Fruit fly (Drosophila melanogaster) whole organism, embryonic: ENCODE data around the gene Dic1.
A peak's percentile ranks its signal among the peaks of the same experiment; 100 is the strongest.

Source experiments
- B-H2 ChIP-seq: fragments of 200-800 bp; sonication (Bioruptor generic); optimal IDR thresholded peaks from 2 replicates; lab custom pipeline; 2018; ENCODE audit warnings: missing biosample characterization, mild to moderate bottlenecking, missing genetic modification characterization
- CG10543 ChIP-seq: fragments of 200-800 bp; sonication (Bioruptor generic); optimal IDR thresholded peaks from 3 replicates; lab custom pipeline; 2017; ENCODE audit warnings: missing biosample characterization, mild to moderate bottlenecking, missing genetic modification characterization, moderate library complexity
- CG10959 ChIP-seq: fragments of 200-800 bp; sonication (Bioruptor generic); IDR thresholded peaks from 2 replicates; pipeline ENCODE4 v1.3.6; 2022; ENCODE audit warnings: missing biosample characterization, missing genetic modification characterization
- CG11504 ChIP-seq: fragments of 200-800 bp; sonication (Bioruptor generic); optimal IDR thresholded peaks from 3 replicates; lab custom pipeline; 2019; ENCODE audit warnings: missing biosample characterization, mild to moderate bottlenecking, missing genetic modification characterization, moderate library complexity
- CG12769 ChIP-seq: fragments of 200-800 bp; sonication (Bioruptor generic); optimal IDR thresholded peaks from 2 replicates; lab custom pipeline; 2019; ENCODE audit warnings: missing biosample characterization, mild to moderate bottlenecking, missing genetic modification characterization, moderate library complexity
- CG1602 ChIP-seq: fragments of 200-800 bp; sonication (Bioruptor generic); optimal IDR thresholded peaks from 3 replicates; lab custom pipeline; 2016; ENCODE audit warnings: missing biosample characterization, missing genetic modification characterization
- CG17829 ChIP-seq: fragments of 200-800 bp; optimal IDR thresholded peaks from 2 replicates; lab custom pipeline; 2019; ENCODE audit warnings: missing biosample characterization, mild to moderate bottlenecking, missing genetic modification characterization, moderate library complexity
- CG1832 ChIP-seq: fragments of 200-800 bp; sonication (Bioruptor generic); optimal IDR thresholded peaks from 2 replicates; lab custom pipeline; 2017; ENCODE audit warnings: missing biosample characterization, mild to moderate bottlenecking, missing genetic modification characterization, inconsistent platforms
- CG18599 ChIP-seq: fragments of 200-800 bp; sonication (Bioruptor generic); optimal IDR thresholded peaks from 3 replicates; lab custom pipeline; 2017; ENCODE audit warnings: missing biosample characterization, missing genetic modification characterization, mild to moderate bottlenecking, moderate library complexity, missing genetic modification reagents
- CG2120 ChIP-seq: fragments of 200-800 bp; sonication (Bioruptor generic); optimal IDR thresholded peaks from 3 replicates; lab custom pipeline; 2016; ENCODE audit warnings: missing biosample characterization, missing genetic modification characterization
- CG2678 ChIP-seq: fragments of 200-800 bp; sonication (Bioruptor generic); optimal IDR thresholded peaks from 3 replicates; lab custom pipeline; 2019; ENCODE audit warnings: missing biosample characterization, mild to moderate bottlenecking, missing genetic modification characterization, moderate library complexity
- CG2889 ChIP-seq: fragments of 200-800 bp; sonication (Bioruptor generic); IDR thresholded peaks from 3 replicates; pipeline ENCODE4 v1.3.6; 2022; ENCODE audit warnings: missing biosample characterization, missing genetic modification characterization
- CG31224 ChIP-seq: fragments of 200-800 bp; sonication (Bioruptor generic); IDR thresholded peaks from 2 replicates; pipeline ENCODE4 v1.3.6; 2022; ENCODE audit warnings: missing biosample characterization, missing genetic modification characterization
- CG3281 ChIP-seq: fragments of 200-800 bp; sonication (Bioruptor generic); optimal IDR thresholded peaks from 3 replicates; lab custom pipeline; 2017; ENCODE audit warnings: missing biosample characterization, mild to moderate bottlenecking, missing genetic modification characterization
- CG34376 ChIP-seq: fragments of 200-800 bp; sonication (Bioruptor generic); optimal IDR thresholded peaks from 2 replicates; lab custom pipeline; 2018; ENCODE audit warnings: missing biosample characterization, mild to moderate bottlenecking, missing genetic modification characterization
- CG5180 ChIP-seq: fragments of 200-800 bp; sonication (Bioruptor generic); optimal IDR thresholded peaks from 3 replicates; lab custom pipeline; 2017; ENCODE audit warnings: missing biosample characterization, missing genetic modification characterization, mild to moderate bottlenecking, moderate library complexity, missing genetic modification reagents
- CG9727 ChIP-seq: fragments of 200-800 bp; sonication (Bioruptor generic); optimal IDR thresholded peaks from 3 replicates; lab custom pipeline; 2017; ENCODE audit warnings: missing biosample characterization, mild to moderate bottlenecking, missing genetic modification characterization
- CoRest ChIP-seq: fragments of 200-800 bp; sonication (Bioruptor generic); optimal IDR thresholded peaks from 3 replicates; lab custom pipeline; 2018; ENCODE audit warnings: missing biosample characterization, mild to moderate bottlenecking, missing genetic modification characterization, moderate library complexity
- CrebB ChIP-seq: fragments of 200-800 bp; sonication (Bioruptor generic); optimal IDR thresholded peaks from 3 replicates; lab custom pipeline; 2018; ENCODE audit warnings: missing biosample characterization, mild to moderate bottlenecking, missing genetic modification characterization
- D19B ChIP-seq: fragments of 200-800 bp; sonication (Bioruptor generic); optimal IDR thresholded peaks from 2 replicates; lab custom pipeline; 2017; ENCODE audit warnings: missing biosample characterization, mild to moderate bottlenecking, missing genetic modification characterization
- Dbx ChIP-seq: fragments of 200-800 bp; sonication (Bioruptor generic); IDR thresholded peaks from 3 replicates; pipeline ENCODE4 v1.3.6; 2022; ENCODE audit warnings: missing biosample characterization, missing genetic modification characterization
- Dek ChIP-seq: fragments of 200-800 bp; sonication (Bioruptor generic); optimal IDR thresholded peaks from 3 replicates; lab custom pipeline; 2019; ENCODE audit warnings: missing biosample characterization, mild to moderate bottlenecking, missing genetic modification characterization, moderate library complexity
- Meics ChIP-seq: fragments of 200-800 bp; sonication (Bioruptor generic); optimal IDR thresholded peaks from 2 replicates; lab custom pipeline; 2017; ENCODE audit warnings: missing biosample characterization, mild to moderate bottlenecking, missing genetic modification characterization
- Sox102F ChIP-seq: fragments of 200-800 bp; sonication (Bioruptor generic); optimal IDR thresholded peaks from 2 replicates; lab custom pipeline; 2018; ENCODE audit warnings: missing biosample characterization, mild to moderate bottlenecking, missing genetic modification characterization, moderate library complexity
- Tbp ChIP-seq: fragments of >200 bp; optimal IDR thresholded peaks from 2 replicates; lab custom pipeline; 2018; ENCODE audit warnings: missing biosample characterization, missing genetic modification characterization
- abd-A ChIP-seq: fragments of 200-800 bp; sonication (Bioruptor generic); optimal IDR thresholded peaks from 3 replicates; lab custom pipeline; 2019; ENCODE audit warnings: missing biosample characterization, mild to moderate bottlenecking, missing genetic modification characterization, moderate library complexity
- bsh ChIP-seq, 2 experiments: fragments of 200-800 bp; sonication (Bioruptor generic); optimal IDR thresholded peaks; 2 replicates each; lab custom pipeline; 2017 to 2018; ENCODE audit warnings: mild to moderate bottlenecking in 2 of 2, missing biosample characterization in 2 of 2, missing genetic modification characterization in 2 of 2, moderate library complexity in 1 of 2
- ci ChIP-seq: fragments of 200-800 bp; sonication (Bioruptor generic); IDR thresholded peaks from 3 replicates; pipeline ENCODE4 v1.3.6; 2022; ENCODE audit warnings: missing biosample characterization, missing genetic modification characterization
- croc ChIP-seq: fragments of 200-800 bp; sonication (Bioruptor generic); conservative IDR thresholded peaks from 3 replicates; pipeline ENCODE4 v1.3.6; 2022; ENCODE audit warnings: missing biosample characterization, missing genetic modification characterization
- exex ChIP-seq: fragments of 200-800 bp; sonication (Bioruptor generic); optimal IDR thresholded peaks from 4 replicates; lab custom pipeline; 2018; ENCODE audit warnings: missing biosample characterization, mild to moderate bottlenecking, missing genetic modification characterization, moderate library complexity
- gem ChIP-seq: fragments of 200-800 bp; sonication (Bioruptor generic); optimal IDR thresholded peaks from 2 replicates; lab custom pipeline; 2019; ENCODE audit warnings: missing biosample characterization, mild to moderate bottlenecking, missing genetic modification characterization, moderate library complexity
- gfzf ChIP-seq: fragments of 200-800 bp; sonication (Bioruptor generic); optimal IDR thresholded peaks from 2 replicates; lab custom pipeline; 2016; ENCODE audit warnings: missing biosample characterization, mild to moderate bottlenecking, missing genetic modification characterization, moderate library complexity
- grau ChIP-seq: fragments of 200-800 bp; optimal IDR thresholded peaks from 3 replicates; lab custom pipeline; 2019; ENCODE audit warnings: missing biosample characterization, mild to moderate bottlenecking, missing genetic modification characterization, moderate library complexity
- grn ChIP-seq: fragments of 200-800 bp; sonication (Bioruptor generic); optimal IDR thresholded peaks from 3 replicates; lab custom pipeline; 2017; ENCODE audit warnings: missing biosample characterization, missing genetic modification characterization
- mld ChIP-seq: fragments of 200-800 bp; sonication (Bioruptor generic); IDR thresholded peaks from 3 replicates; pipeline ENCODE4 v1.3.6; 2022; ENCODE audit warnings: missing biosample characterization, missing genetic modification characterization; ENCODE audit not compliant: partially characterized antibody
- onecut ChIP-seq: fragments of 200-800 bp; sonication (Bioruptor generic); IDR thresholded peaks from 2 replicates; pipeline ENCODE4 v1.3.6; 2022; ENCODE audit warnings: missing biosample characterization, missing genetic modification characterization
- prd ChIP-seq, 3 experiments: fragments of >200 bp in 2 of 3; fragments of 200-800 bp in 1 of 3; sonication (Bioruptor generic) in 1 of 3; optimal IDR thresholded peaks in 2 of 3; IDR thresholded peaks in 1 of 3; 2 replicates in 2 of 3; 3 replicates in 1 of 3; pipeline versions ENCODE4 v1.3.6 to Lab custom; 2017 to 2022; ENCODE audit warnings: missing biosample characterization in 1 of 3, missing genetic modification characterization in 1 of 3
- row ChIP-seq: fragments of 200-800 bp; sonication (Bioruptor generic); IDR thresholded peaks from 3 replicates; pipeline ENCODE4 v1.3.6; 2022; ENCODE audit warnings: missing biosample characterization, missing genetic modification characterization
- scrt ChIP-seq: fragments of 200-800 bp; sonication (Bioruptor generic); optimal IDR thresholded peaks from 2 replicates; lab custom pipeline; 2018; ENCODE audit warnings: missing biosample characterization, mild to moderate bottlenecking, missing genetic modification characterization, moderate library complexity
- sens ChIP-seq: fragments of 200-800 bp; sonication (Bioruptor generic); peaks from one replicate; lab custom pipeline; 2016; ENCODE audit warnings: missing biosample characterization, missing genetic modification characterization
- sim ChIP-seq: fragments of 200-800 bp; sonication (Bioruptor generic); IDR thresholded peaks from 2 replicates; pipeline ENCODE4 v1.3.6; 2022; ENCODE audit warnings: missing biosample characterization, missing genetic modification characterization
- sna ChIP-seq: fragments of 200-800 bp; sonication (Bioruptor generic); IDR thresholded peaks from 2 replicates; pipeline ENCODE4 v1.3.6; 2022; ENCODE audit warnings: missing biosample characterization, missing genetic modification characterization; ENCODE audit not compliant: partially characterized antibody
- sug ChIP-seq: fragments of 200-800 bp; optimal IDR thresholded peaks from 2 replicates; lab custom pipeline; 2019; ENCODE audit warnings: missing biosample characterization, mild to moderate bottlenecking, missing genetic modification characterization, moderate library complexity
- unc-4 ChIP-seq: fragments of 200-800 bp; sonication (Bioruptor generic); IDR thresholded peaks from 2 replicates; pipeline ENCODE4 v1.3.6; 2022; ENCODE audit warnings: missing biosample characterization, missing genetic modification characterization; ENCODE audit not compliant: partially characterized antibody
- unpg ChIP-seq: fragments of 200-800 bp; sonication (Bioruptor generic); optimal IDR thresholded peaks from 3 replicates; lab custom pipeline; 2018; ENCODE audit warnings: missing biosample characterization, mild to moderate bottlenecking, missing genetic modification characterization, moderate library complexity
- vvl ChIP-seq: fragments of 200-800 bp; sonication (Bioruptor generic); IDR thresholded peaks from 2 replicates; pipeline ENCODE4 v1.3.6; 2022; ENCODE audit warnings: missing biosample characterization, missing genetic modification characterization
- wdn ChIP-seq: fragments of 200-800 bp; sonication (Bioruptor generic); IDR thresholded peaks from 2 replicates; pipeline ENCODE4 v1.3.6; 2022; ENCODE audit warnings: missing biosample characterization, missing genetic modification characterization

The Dic1 gene

DNA sequence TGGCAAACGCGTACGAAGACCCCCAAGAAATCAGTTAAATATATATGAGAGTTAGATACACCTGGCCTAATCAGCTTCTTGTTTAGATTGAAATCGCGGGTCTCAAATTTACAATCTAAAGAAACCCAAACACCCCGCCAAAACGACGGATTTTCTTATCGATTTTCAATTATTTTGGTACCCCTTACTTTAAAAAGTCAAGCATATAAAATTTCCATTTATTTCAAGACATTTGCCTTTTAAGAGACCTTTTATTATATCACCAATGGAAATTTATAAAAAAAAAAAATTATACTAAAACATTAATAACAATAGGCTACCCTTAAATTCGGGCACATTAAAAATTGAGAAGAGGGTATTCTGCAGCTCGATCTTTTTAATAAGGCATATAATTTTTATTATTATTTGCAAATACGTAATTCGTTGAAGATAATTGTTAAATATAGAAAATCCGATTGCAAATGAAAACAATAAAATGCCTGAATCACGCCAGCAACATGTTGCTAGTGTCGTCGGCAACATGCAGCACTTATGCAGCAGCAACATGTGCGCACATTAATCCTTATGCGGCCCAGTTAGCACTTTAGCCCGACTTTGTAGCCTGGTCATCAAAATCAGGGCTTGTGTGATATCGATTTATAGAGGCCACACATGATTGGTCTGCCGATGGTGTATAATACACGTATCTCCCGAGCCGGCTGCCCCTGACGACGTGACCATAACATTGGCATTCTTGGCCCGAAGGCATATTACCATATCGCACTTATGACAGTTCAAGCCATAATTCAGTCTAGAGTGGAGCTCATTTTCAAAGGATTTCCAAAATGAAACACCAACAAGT lies 7.3 kb downstream of the Dic1 start, which contains the start of the genes Lip3 and CG34309:
Lip3 (minus strand) TSS at position 65 of the 841 bp plus-strand sequence.
CG34309 (plus strand) TSS at position 791 of the 841 bp plus-strand sequence.
- TF ChIP-seq abd-A (tag; lab: Kevin White, UChicago) = no peak
- no peak for TF ChIP-seq sim (GFP tag; lab: Robert Waterston, UW)
- TF ChIP-seq bsh (GFP tag; optimal IDR thresholded peaks at IDR 0.05; lab: Kevin White, UChicago) = no peak
- TF ChIP-seq CG2120 = peak; percentile 24
- peak; percentile 17 for TF ChIP-seq Dek (tag; lab: Kevin White, UChicago)
- TF ChIP-seq CG31224 (GFP tag; lab: Robert Waterston, UW) = no peak
- TF ChIP-seq CrebB (tag; lab: Kevin White, UChicago) = no peak
- TF ChIP-seq grau (tag; lab: Kevin White, UChicago) = peak; percentile 8
- peak; percentile 50 for TF ChIP-seq grn (GFP tag; lab: Kevin White, UChicago)
- TF ChIP-seq exex (tag; lab: Kevin White, UChicago) = peak; percentile 83
- peak; percentile 25 for TF ChIP-seq CG34376 (GFP tag; lab: Kevin White, UChicago)
- TF ChIP-seq Dbx = 0 out of 3 replicates have a peak, but pooled peaks have one; percentile 11
- TF ChIP-seq CG18599 (GFP tag; lab: Kevin White, UChicago) = peak; percentile 18
- peak; percentile 12 for TF ChIP-seq Meics
- peak; percentile 2 for TF ChIP-seq CG3281 (GFP tag; lab: Kevin White, UChicago)
- TF ChIP-seq prd (optimal IDR thresholded peaks at IDR 0.05; lab: Kevin White, UChicago) = no peak
- TF ChIP-seq prd (GFP tag; IDR thresholded peaks at IDR 0.05; lab: Robert Waterston, UW) = no peak
- peak; percentile 39 for TF ChIP-seq gem (tag; lab: Kevin White, UChicago)
- peak; percentile 95 for TF ChIP-seq CG11504 (tag; lab: Kevin White, UChicago)
- TF ChIP-seq CG2889 (GFP tag; lab: Robert Waterston, UW) = no peak
- TF ChIP-seq CG2678 (tag; lab: Kevin White, UChicago) = peak; percentile 44
- peak; percentile 3 for TF ChIP-seq Sox102F
- TF ChIP-seq CG10959 (GFP tag; lab: Robert Waterston, UW) = 0 out of 2 replicates have a peak, but pooled peaks have one; percentile 22
- peak; percentile 73 for TF ChIP-seq sug (tag; lab: Kevin White, UChicago)
- TF ChIP-seq row (GFP tag; lab: Robert Waterston, UW) = peak; percentile 38; the same call in 1 of the 3 replicates
- peak; percentile 42 for TF ChIP-seq D19B (GFP tag; lab: Kevin White, UChicago)
- 0 out of 2 replicates have a peak, but pooled peaks have one; percentile 18 for TF ChIP-seq wdn (GFP tag; lab: Robert Waterston, UW)

DNA sequence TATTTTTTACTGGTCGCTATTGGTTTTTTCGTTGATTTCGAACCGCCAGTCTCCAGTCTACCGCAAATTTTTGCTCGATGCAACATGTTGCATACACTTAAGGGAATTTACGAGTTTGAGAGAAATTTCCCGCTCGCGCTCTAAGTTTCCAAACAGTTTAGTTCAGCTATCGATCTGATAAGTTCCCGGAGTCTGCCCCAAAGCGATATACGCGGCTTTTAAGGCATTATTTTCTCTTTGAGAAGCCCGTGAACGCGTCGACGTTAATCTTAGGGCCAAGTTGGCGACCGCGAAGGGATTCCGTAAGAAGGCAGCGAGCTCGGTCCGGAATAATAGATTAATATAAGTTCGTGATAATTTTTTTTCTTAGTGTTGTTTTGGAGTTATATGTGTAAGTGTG lies 10.2 kb downstream of the Dic1 start:
- TF ChIP-seq mld (GFP tag; lab: Robert Waterston, UW) (no peak), gfzf (GFP tag; lab: Kevin White, UChicago) (no peak), scrt (GFP tag; lab: Kevin White, UChicago) (no peak), ci (GFP tag; lab: Robert Waterston, UW) (0 out of 3 replicates have a peak, but pooled peaks have one; percentile 35), unc-4 (GFP tag; lab: Robert Waterston, UW) (no peak), Tbp (GFP tag; lab: Kevin White, UChicago) (no peak), B-H2 (GFP tag; lab: Kevin White, UChicago) (no peak), vvl (GFP tag; lab: Robert Waterston, UW) (no peak), sna (GFP tag; lab: Robert Waterston, UW) (no peak), CoRest (tag; lab: Kevin White, UChicago) (peak; percentile 2), CG12769 (tag; lab: Kevin White, UChicago) (peak; percentile 59), CG10543 (GFP tag; lab: Kevin White, UChicago) (no peak), CG17829 (tag; lab: Kevin White, UChicago) (no peak), unpg (GFP tag; lab: Kevin White, UChicago) (no peak), CG5180 (GFP tag; lab: Kevin White, UChicago) (peak; percentile 96), CG9727 (GFP tag; lab: Kevin White, UChicago) (no peak), onecut (GFP tag; lab: Robert Waterston, UW) (0 out of 2 replicates have a peak, but pooled peaks have one; percentile 17), croc (GFP tag; lab: Robert Waterston, UW) (no peak), sens (GFP tag; lab: Kevin White, UChicago) (peak; percentile 69), CG1602 (no peak), CG1832 (no peak)
